Worm (Caenorhabditis elegans) whole organism, mixed stage, embryonic: Measurements from ENCODE around the gene hpr-9.
A peak's percentile ranks its signal among the peaks of the same experiment; 100 is the strongest.

Source experiments
- M03D4.4 ChIP-seq: sonication (generic microtip); optimal IDR thresholded peaks from 2 replicates; lab custom pipeline; 2017; ENCODE audit warnings: mild to moderate bottlenecking, missing genetic modification characterization, missing compliant biosample characterization
- bed-3 ChIP-seq: fragments of 200-800 bp; sonication (Bioruptor generic); optimal IDR thresholded peaks from 3 replicates; lab custom pipeline; 2018; ENCODE audit warnings: mild to moderate bottlenecking, missing genetic modification characterization, moderate library complexity, missing compliant biosample characterization
- blmp-1 ChIP-seq: fragments of 150-350 bp; optimal IDR thresholded peaks from 2 replicates; lab custom pipeline; 2014; ENCODE audit warnings: missing biosample characterization, missing genetic modification characterization
- ceh-39 ChIP-seq: fragments of 150-350 bp; optimal IDR thresholded peaks from 2 replicates; lab custom pipeline; 2014; ENCODE audit warnings: missing biosample characterization, missing genetic modification characterization
- ceh-43 ChIP-seq: fragments of 200-800 bp; sonication (Bioruptor generic); optimal IDR thresholded peaks from 2 replicates; lab custom pipeline; 2018; ENCODE audit warnings: mild to moderate bottlenecking, missing genetic modification characterization, moderate library complexity, missing compliant biosample characterization
- ceh-83 ChIP-seq: fragments of 200-800 bp; sonication (Bioruptor generic); optimal IDR thresholded peaks from 2 replicates; lab custom pipeline; 2018; ENCODE audit warnings: mild to moderate bottlenecking, missing genetic modification characterization, missing compliant biosample characterization
- ces-1 ChIP-seq: fragments of 150-350 bp; optimal IDR thresholded peaks from 2 replicates; lab custom pipeline; 2014; ENCODE audit warnings: missing biosample characterization, missing genetic modification reagents, missing genetic modification characterization
- cnd-1 ChIP-seq: fragments of 200-800 bp; sonication (Bioruptor generic); optimal IDR thresholded peaks from 2 replicates; lab custom pipeline; 2018; ENCODE audit warnings: mild to moderate bottlenecking, missing genetic modification characterization, missing compliant biosample characterization
- drap-1 ChIP-seq: fragments of 200-800 bp; sonication (Bioruptor generic); optimal IDR thresholded peaks from 3 replicates; lab custom pipeline; 2018; ENCODE audit warnings: mild to moderate bottlenecking, missing genetic modification characterization, missing compliant biosample characterization
- elt-1 ChIP-seq: sonication (generic microtip); optimal IDR thresholded peaks from 2 replicates; lab custom pipeline; 2017; ENCODE audit warnings: missing genetic modification characterization, mild to moderate bottlenecking, missing compliant biosample characterization, antibody characterized with exemption, moderate library complexity, borderline replicate concordance; ENCODE audit not compliant: insufficient read depth
- elt-3 ChIP-seq: fragments of 150-350 bp; optimal IDR thresholded peaks from 2 replicates; lab custom pipeline; 2014; ENCODE audit warnings: missing biosample characterization, missing genetic modification characterization
- flh-1 ChIP-seq: fragments of 200-800 bp; sonication (Bioruptor generic); optimal IDR thresholded peaks from 2 replicates; lab custom pipeline; 2018; ENCODE audit warnings: mild to moderate bottlenecking, missing genetic modification characterization, moderate library complexity, missing compliant biosample characterization
- ham-2 ChIP-seq: fragments of 200-800 bp; sonication (Bioruptor generic); optimal IDR thresholded peaks from 2 replicates; lab custom pipeline; 2018; ENCODE audit warnings: mild to moderate bottlenecking, missing genetic modification characterization, missing compliant biosample characterization
- hlh-1 ChIP-seq: fragments of 150-350 bp; optimal IDR thresholded peaks from 2 replicates; lab custom pipeline; 2014; ENCODE audit warnings: missing biosample characterization, missing genetic modification reagents, missing genetic modification characterization
- lin-13 ChIP-seq: fragments of 150-350 bp; optimal IDR thresholded peaks from 2 replicates; lab custom pipeline; 2014; ENCODE audit warnings: missing biosample characterization, missing genetic modification characterization
- lin-32 ChIP-seq: fragments of 200-800 bp; sonication (Bioruptor generic); optimal IDR thresholded peaks from 2 replicates; lab custom pipeline; 2018; ENCODE audit warnings: mild to moderate bottlenecking, missing genetic modification characterization, missing compliant biosample characterization
- lsy-2 ChIP-seq: fragments of 150-350 bp; optimal IDR thresholded peaks from 2 replicates; lab custom pipeline; 2014; ENCODE audit warnings: missing biosample characterization, missing genetic modification characterization
- mab-5 ChIP-seq: fragments of 150-350 bp; optimal IDR thresholded peaks from 2 replicates; lab custom pipeline; 2014; ENCODE audit warnings: missing biosample characterization, missing genetic modification characterization
- mep-1 ChIP-seq: fragments of 150-350 bp; optimal IDR thresholded peaks from 2 replicates; lab custom pipeline; 2017; ENCODE audit warnings: missing biosample characterization, missing genetic modification reagents, missing genetic modification characterization, inconsistent platforms
- mls-2 ChIP-seq: sonication (generic microtip); optimal IDR thresholded peaks from 2 replicates; lab custom pipeline; 2016; ENCODE audit warnings: mild to moderate bottlenecking, missing genetic modification characterization, moderate library complexity, missing compliant biosample characterization
- nhr-12 ChIP-seq: fragments of 150-350 bp; optimal IDR thresholded peaks from 2 replicates; lab custom pipeline; 2014; ENCODE audit warnings: missing biosample characterization, missing genetic modification characterization
- nhr-2 ChIP-seq: fragments of 150-350 bp; optimal IDR thresholded peaks from 2 replicates; lab custom pipeline; 2014; ENCODE audit warnings: missing biosample characterization, missing genetic modification characterization
- nhr-237 ChIP-seq: fragments of 150-350 bp; optimal IDR thresholded peaks from 2 replicates; lab custom pipeline; 2014; ENCODE audit warnings: missing biosample characterization, missing genetic modification characterization
- nhr-28 ChIP-seq: fragments of 150-350 bp; optimal IDR thresholded peaks from 2 replicates; lab custom pipeline; 2014; ENCODE audit warnings: missing biosample characterization, missing genetic modification characterization
- nhr-76 ChIP-seq: sonication (generic microtip); optimal IDR thresholded peaks from 2 replicates; lab custom pipeline; 2017; ENCODE audit warnings: missing biosample characterization, missing genetic modification characterization
- pha-4 ChIP-seq: fragments of 150-350 bp; optimal IDR thresholded peaks from 2 replicates; lab custom pipeline; 2018; ENCODE audit warnings: missing biosample characterization, missing genetic modification reagents, missing genetic modification characterization
- sem-2 ChIP-seq: fragments of 200-800 bp; sonication (Bioruptor generic); optimal IDR thresholded peaks from 2 replicates; lab custom pipeline; 2018; ENCODE audit warnings: mild to moderate bottlenecking, missing genetic modification characterization, missing compliant biosample characterization
- snpc-4 ChIP-seq: fragments of 150-350 bp; optimal IDR thresholded peaks from 2 replicates; lab custom pipeline; 2014; ENCODE audit warnings: missing biosample characterization, missing genetic modification characterization
- sptf-1 ChIP-seq: sonication (generic microtip); optimal IDR thresholded peaks from 2 replicates; lab custom pipeline; 2017; ENCODE audit warnings: mild to moderate bottlenecking, missing genetic modification characterization, moderate library complexity, missing compliant biosample characterization
- tbx-8 ChIP-seq: fragments of 200-800 bp; sonication (Bioruptor generic); optimal IDR thresholded peaks from 2 replicates; lab custom pipeline; 2018; ENCODE audit warnings: mild to moderate bottlenecking, missing genetic modification characterization, moderate library complexity, missing compliant biosample characterization
- unc-120 ChIP-seq: sonication (generic microtip); optimal IDR thresholded peaks from 2 replicates; lab custom pipeline; 2017; ENCODE audit warnings: missing genetic modification characterization, missing compliant biosample characterization; ENCODE audit not compliant: poor library complexity, severe bottlenecking
- unc-39 ChIP-seq: fragments of 150-350 bp; optimal IDR thresholded peaks from 2 replicates; lab custom pipeline; 2014; ENCODE audit warnings: missing biosample characterization, missing genetic modification characterization
- unc-62 ChIP-seq: fragments of 150-350 bp; optimal IDR thresholded peaks from 2 replicates; lab custom pipeline; 2014; ENCODE audit warnings: missing biosample characterization, missing genetic modification reagents, missing genetic modification characterization
- zip-8 ChIP-seq: fragments of 150-350 bp; optimal IDR thresholded peaks from 2 replicates; lab custom pipeline; 2014; ENCODE audit warnings: missing biosample characterization, missing genetic modification characterization
- ztf-11 ChIP-seq: fragments of 150-350 bp; optimal IDR thresholded peaks from 2 replicates; lab custom pipeline; 2014; ENCODE audit warnings: missing biosample characterization, missing genetic modification characterization

hpr-9 gene

DNA sequence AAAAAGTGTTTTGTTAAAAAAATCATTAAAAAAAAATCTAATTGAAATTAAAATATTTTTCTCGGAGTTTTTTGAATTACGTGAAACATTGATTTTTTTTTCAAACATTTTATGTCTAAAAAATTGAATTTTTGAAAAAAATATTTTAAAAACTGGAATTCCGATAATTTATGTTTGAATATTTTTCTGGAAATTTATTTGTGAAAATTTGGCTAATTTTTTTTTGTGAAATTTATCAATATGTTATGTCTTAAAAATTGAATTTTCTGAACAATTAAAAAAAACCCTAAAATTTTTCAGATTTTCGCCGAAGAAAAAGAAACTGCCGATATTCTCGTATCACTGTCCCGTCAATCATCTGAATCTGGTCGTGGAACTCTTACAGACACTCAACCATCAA, 9.0 kb upstream of the hpr-9 start, which contains the start of gene Y39A1A.24:
Gene Y39A1A.24, plus strand, starts transcription at position 301 of the 400 bp plus-strand sequence.
- TF ChIP-seq unc-39 (tag; lab: Kevin White, UChicago) = no peak
- no peak for TF ChIP-seq flh-1 (GFP tag; lab: Kevin White, UChicago)
- TF ChIP-seq ceh-83 (GFP tag; lab: Kevin White, UChicago) = no peak
- no peak for TF ChIP-seq drap-1 (GFP tag; lab: Kevin White, UChicago)

DNA sequence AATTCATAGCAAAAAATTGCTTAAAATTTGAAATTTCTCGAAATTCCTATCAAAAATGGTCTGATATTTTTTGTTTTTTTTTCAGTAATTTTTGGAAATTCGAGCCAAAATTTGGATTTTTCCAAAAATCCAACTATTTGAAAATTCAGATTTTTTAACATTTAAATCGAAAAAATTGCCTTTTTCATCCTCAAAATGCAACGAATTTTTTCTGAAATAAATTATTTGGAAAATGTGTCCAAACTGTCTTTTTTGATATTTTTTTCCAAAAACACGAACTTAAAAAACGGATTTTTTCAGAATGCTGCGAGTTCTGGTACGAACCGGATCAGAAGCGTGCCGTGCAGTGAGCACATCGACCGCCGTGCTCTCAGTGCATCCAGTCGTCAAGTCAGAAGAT, 6.2 kb upstream of the hpr-9 start, which contains the start of gene mrpl-22:
Gene mrpl-22, plus strand, starts transcription at position 301 of the 400 bp plus-strand sequence.
- TF ChIP-seq mls-2 (tag; lab: Kevin White, UChicago) (no peak), sptf-1 (no peak), tbx-8 (GFP tag; lab: Kevin White, UChicago) (no peak), lsy-2 (no peak), ceh-43 (GFP tag; lab: Kevin White, UChicago) (no peak), nhr-28 (tag; lab: Kevin White, UChicago) (no peak), ham-2 (no peak)

DNA sequence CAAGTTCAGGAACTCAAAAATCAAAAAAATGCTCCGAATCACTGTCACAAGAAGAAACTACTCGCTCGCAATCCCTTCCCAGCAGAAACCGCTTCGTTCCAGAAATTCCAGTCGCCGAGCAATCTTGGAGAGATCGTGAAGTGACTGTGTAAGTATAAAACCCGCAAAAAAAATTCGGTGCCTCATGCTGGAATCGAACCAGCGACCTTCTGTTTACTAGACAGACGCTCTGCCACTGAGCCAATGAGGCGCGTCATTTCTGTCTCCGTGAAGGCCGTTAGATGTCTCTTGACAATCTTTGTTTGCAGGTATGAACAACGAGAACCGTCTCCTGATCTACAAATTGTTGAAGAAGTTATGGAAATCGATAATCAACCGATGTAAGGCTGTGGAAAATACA, 3.2 kb downstream of the hpr-9 start:
- TF ChIP-seq unc-62 (GFP tag; lab: Kevin White, UChicago) (no peak), unc-39 (tag; lab: Kevin White, UChicago) (no peak), snpc-4 (tag; lab: Kevin White, UChicago) (no peak), elt-3 (tag; lab: Kevin White, UChicago) (no peak), lin-13 (tag; lab: Kevin White, UChicago) (peak; percentile 35), blmp-1 (tag; lab: Kevin White, UChicago) (no peak), flh-1 (GFP tag; lab: Kevin White, UChicago) (peak; percentile 33), elt-1 (tag; lab: Kevin White, UChicago) (no peak), ztf-11 (tag; lab: Kevin White, UChicago) (peak; percentile 41), mab-5 (no peak), ham-2 (peak; percentile 54), lsy-2 (no peak), drap-1 (GFP tag; lab: Kevin White, UChicago) (peak; percentile 81), pha-4 (tag; lab: Kevin White, UChicago) (peak; percentile 18), lin-32 (GFP tag; lab: Kevin White, UChicago) (peak; percentile 72), sptf-1 (peak; percentile 90), M03D4.4 (tag; lab: Kevin White, UChicago) (peak; percentile 86), bed-3 (peak; percentile 50), mls-2 (tag; lab: Kevin White, UChicago) (peak; percentile 87), nhr-12 (tag; lab: Kevin White, UChicago) (no peak), nhr-76 (no peak), ces-1 (no peak), ceh-43 (GFP tag; lab: Kevin White, UChicago) (peak; percentile 60), unc-120 (tag; lab: Kevin White, UChicago) (peak; percentile 53), cnd-1 (tag; lab: Kevin White, UChicago) (peak; percentile 82), sem-2 (GFP tag; lab: Kevin White, UChicago) (peak; percentile 80), ceh-39 (tag; lab: Kevin White, UChicago) (no peak), mep-1 (tag; lab: Kevin White, UChicago) (no peak), ceh-83 (GFP tag; lab: Kevin White, UChicago) (peak; percentile 74), hlh-1 (tag; lab: Kevin White, UChicago) (peak; percentile 38), zip-8 (tag; lab: Kevin White, UChicago) (no peak), nhr-237 (no peak), nhr-28 (tag; lab: Kevin White, UChicago) (no peak), tbx-8 (GFP tag; lab: Kevin White, UChicago) (peak; percentile 49), nhr-2 (tag; lab: Kevin White, UChicago) (no peak)

ce11 chrIII:10628360-10628759, 7.0 kb downstream of the hpr-9 start:
- peak; percentile 14 for TF ChIP-seq hlh-1 (tag; lab: Kevin White, UChicago)
- TF ChIP-seq bed-3 = no peak
- TF ChIP-seq ces-1 = peak; percentile 39
